Fruit fly (Drosophila melanogaster) whole organism, embryonic: ENCODE data around the gene CG16727.

Source experiments
- Asciz ChIP-seq: fragments of 200-800 bp; sonication (Bioruptor generic); optimal IDR thresholded peaks from 2 replicates; lab custom pipeline; 2017; ENCODE audit warnings: missing biosample characterization, mild to moderate bottlenecking, missing genetic modification characterization, missing genetic modification reagents
- B-H1 ChIP-seq: fragments of 200-800 bp; sonication (Bioruptor generic); IDR thresholded peaks from 3 replicates; pipeline ENCODE4 v1.3.6; 2022; ENCODE audit warnings: missing biosample characterization, missing genetic modification characterization
- CG10462 ChIP-seq: fragments of 200-800 bp; sonication (Bioruptor generic); optimal IDR thresholded peaks from 2 replicates; lab custom pipeline; 2016; ENCODE audit warnings: missing biosample characterization, missing genetic modification characterization
- CG11398 ChIP-seq: fragments of 200-800 bp; sonication (Bioruptor generic); optimal IDR thresholded peaks from 2 replicates; lab custom pipeline; 2016; ENCODE audit warnings: missing biosample characterization, missing genetic modification characterization
- CG11695 ChIP-seq: fragments of 200-800 bp; sonication (Bioruptor generic); IDR thresholded peaks from 3 replicates; pipeline ENCODE4 v1.3.6; 2022; ENCODE audit warnings: missing biosample characterization, missing genetic modification characterization
- CG16813 ChIP-seq: fragments of 200-800 bp; sonication (Bioruptor generic); IDR thresholded peaks from 3 replicates; pipeline ENCODE4 v1.3.6; 2022; ENCODE audit warnings: missing biosample characterization, missing genetic modification characterization; ENCODE audit not compliant: partially characterized antibody
- CG17912 ChIP-seq: fragments of 200-800 bp; sonication (Bioruptor generic); optimal IDR thresholded peaks from 2 replicates; lab custom pipeline; 2018; ENCODE audit warnings: missing biosample characterization, mild to moderate bottlenecking, missing genetic modification characterization
- CG31388 ChIP-seq: fragments of 200-800 bp; sonication (Bioruptor generic); optimal IDR thresholded peaks from 2 replicates; lab custom pipeline; 2016; ENCODE audit warnings: missing biosample characterization, missing genetic modification characterization
- CG32767 ChIP-seq: fragments of 200-800 bp; sonication (Bioruptor generic); IDR thresholded peaks from 2 replicates; pipeline ENCODE4 v1.3.6; 2022; ENCODE audit warnings: missing biosample characterization, missing genetic modification characterization
- CG5953 ChIP-seq: fragments of 200-800 bp; sonication (Bioruptor generic); IDR thresholded peaks from 2 replicates; pipeline ENCODE4 v1.3.6; 2022; ENCODE audit warnings: missing biosample characterization, missing genetic modification characterization
- CG6272 ChIP-seq: fragments of 200-800 bp; sonication (Bioruptor generic); IDR thresholded peaks from 2 replicates; pipeline ENCODE4 v1.3.6; 2022; ENCODE audit warnings: missing biosample characterization, missing genetic modification characterization
- CG7786 ChIP-seq: fragments of 200-800 bp; sonication (Bioruptor generic); optimal IDR thresholded peaks from 2 replicates; lab custom pipeline; 2016; ENCODE audit warnings: missing biosample characterization, missing genetic modification characterization
- CG8290 ChIP-seq, 3 experiments: fragments of 200-800 bp; sonication (Bioruptor generic); optimal IDR thresholded peaks; 2 replicates each; lab custom pipeline; 2016 to 2019; ENCODE audit warnings: missing biosample characterization in 3 of 3, missing genetic modification characterization in 3 of 3, mild to moderate bottlenecking in 2 of 3, moderate library complexity in 1 of 3
- Dip3 ChIP-seq: fragments of 200-800 bp; sonication (Bioruptor generic); optimal IDR thresholded peaks from 3 replicates; lab custom pipeline; 2016; ENCODE audit warnings: missing biosample characterization, missing genetic modification characterization
- Doc2 ChIP-seq: fragments of 200-800 bp; sonication (Bioruptor generic); IDR thresholded peaks from 2 replicates; pipeline ENCODE4 v1.3.6; 2022; ENCODE audit warnings: missing biosample characterization, missing genetic modification characterization
- Eip74EF ChIP-seq, 2 experiments: fragments of 200-800 bp in 1 of 2; fragments of >200 bp in 1 of 2; sonication (Bioruptor generic) in 1 of 2; optimal IDR thresholded peaks; 2 replicates each; lab custom pipeline; 2017 to 2019; ENCODE audit warnings: missing biosample characterization in 2 of 2, missing genetic modification characterization in 2 of 2, mild to moderate bottlenecking in 1 of 2, moderate library complexity in 1 of 2
- Ets97D ChIP-seq: fragments of 200-800 bp; sonication (Bioruptor generic); optimal IDR thresholded peaks from 3 replicates; lab custom pipeline; 2016; ENCODE audit warnings: missing biosample characterization, missing genetic modification characterization
- Hr51 ChIP-seq, 2 experiments: fragments of 200-800 bp; sonication (Bioruptor generic); optimal IDR thresholded peaks; 2 replicates in 1 of 2; 3 replicates in 1 of 2; lab custom pipeline; 2016 to 2018; ENCODE audit warnings: missing biosample characterization in 2 of 2, missing genetic modification characterization in 2 of 2, mild to moderate bottlenecking in 1 of 2, moderate library complexity in 1 of 2
- Jarid2 ChIP-seq: fragments of 200-800 bp; sonication (Bioruptor generic); optimal IDR thresholded peaks from 3 replicates; lab custom pipeline; 2017; ENCODE audit warnings: mild to moderate bottlenecking, missing biosample characterization, missing genetic modification reagents, missing genetic modification characterization
- Max ChIP-seq: fragments of 200-800 bp; sonication (Bioruptor generic); optimal IDR thresholded peaks from 2 replicates; lab custom pipeline; 2016; ENCODE audit warnings: missing biosample characterization, mild to moderate bottlenecking, missing genetic modification characterization
- Mes4 ChIP-seq: fragments of 200-800 bp; sonication (Bioruptor generic); optimal IDR thresholded peaks from 2 replicates; lab custom pipeline; 2016; ENCODE audit warnings: missing biosample characterization, missing genetic modification characterization
- Nf-YA ChIP-seq: fragments of 200-800 bp; sonication (Bioruptor generic); IDR thresholded peaks from 2 replicates; pipeline ENCODE4 v1.3.6; 2022; ENCODE audit warnings: missing biosample characterization, missing genetic modification characterization
- Optix ChIP-seq: fragments of 200-800 bp; sonication (Bioruptor generic); IDR thresholded peaks from 3 replicates; pipeline ENCODE4 v1.3.6; 2022; ENCODE audit warnings: missing biosample characterization, missing genetic modification characterization
- Sox102F ChIP-seq: fragments of 200-800 bp; sonication (Bioruptor generic); optimal IDR thresholded peaks from 2 replicates; lab custom pipeline; 2018; ENCODE audit warnings: missing biosample characterization, mild to moderate bottlenecking, missing genetic modification characterization, moderate library complexity
- Tbp ChIP-seq: fragments of >200 bp; optimal IDR thresholded peaks from 2 replicates; lab custom pipeline; 2018; ENCODE audit warnings: missing biosample characterization, missing genetic modification characterization
- Usf ChIP-seq: fragments of 200-800 bp; sonication (Bioruptor generic); optimal IDR thresholded peaks from 2 replicates; lab custom pipeline; 2017; ENCODE audit warnings: missing genotype, missing biosample characterization, missing genetic modification characterization
- bcd ChIP-seq: fragments of 200-800 bp; sonication (Bioruptor generic); optimal IDR thresholded peaks from 2 replicates; lab custom pipeline; 2017; ENCODE audit warnings: missing biosample characterization, mild to moderate bottlenecking, missing genetic modification characterization
- chif ChIP-seq, 2 experiments: fragments of 200-800 bp; sonication (Bioruptor generic); optimal IDR thresholded peaks; 3 replicates each; lab custom pipeline; 2016; ENCODE audit warnings: missing biosample characterization in 2 of 2, missing genetic modification characterization in 2 of 2
- corto ChIP-seq: fragments of 200-800 bp; sonication (Bioruptor generic); optimal IDR thresholded peaks from 2 replicates; lab custom pipeline; 2016; ENCODE audit warnings: missing biosample characterization, mild to moderate bottlenecking, missing genetic modification characterization, moderate library complexity
- dan ChIP-seq: fragments of 200-800 bp; sonication (Bioruptor generic); IDR thresholded peaks from 2 replicates; pipeline ENCODE4 v1.3.6; 2022; ENCODE audit warnings: missing biosample characterization, missing genetic modification characterization
- esg ChIP-seq: fragments of 200-800 bp; sonication (Bioruptor generic); conservative IDR thresholded peaks from 2 replicates; pipeline ENCODE4 v1.3.6; 2022; ENCODE audit warnings: missing biosample characterization, missing genetic modification characterization
- fd102C ChIP-seq: fragments of 200-800 bp; sonication (Bioruptor generic); optimal IDR thresholded peaks from 2 replicates; lab custom pipeline; 2018; ENCODE audit warnings: missing biosample characterization, mild to moderate bottlenecking, missing genetic modification characterization, moderate library complexity
- fd3F ChIP-seq: fragments of 200-800 bp; sonication (Bioruptor generic); optimal IDR thresholded peaks from 2 replicates; lab custom pipeline; 2018; ENCODE audit warnings: missing biosample characterization, mild to moderate bottlenecking, missing genetic modification characterization, moderate library complexity
- gcm2 ChIP-seq: fragments of 200-800 bp; sonication (Bioruptor generic); optimal IDR thresholded peaks from 2 replicates; lab custom pipeline; 2016; ENCODE audit warnings: missing biosample characterization, missing genetic modification characterization
- grau ChIP-seq: fragments of 200-800 bp; optimal IDR thresholded peaks from 3 replicates; lab custom pipeline; 2019; ENCODE audit warnings: missing biosample characterization, mild to moderate bottlenecking, missing genetic modification characterization, moderate library complexity
- gsb ChIP-seq: fragments of 200-800 bp; sonication (Bioruptor generic); IDR thresholded peaks from 2 replicates; pipeline ENCODE4 v1.3.6; 2022; ENCODE audit warnings: missing biosample characterization, missing genetic modification characterization
- hkb ChIP-seq, 2 experiments: fragments of 200-800 bp in 1 of 2; fragments of >200 bp in 1 of 2; sonication (Bioruptor generic) in 1 of 2; IDR thresholded peaks in 1 of 2; optimal IDR thresholded peaks in 1 of 2; 2 replicates each; pipeline versions ENCODE4 v1.3.6 to Lab custom; 2017 to 2022; ENCODE audit warnings: missing biosample characterization in 1 of 2, missing genetic modification characterization in 1 of 2
- maf-S ChIP-seq: fragments of 200-800 bp; sonication (Bioruptor generic); optimal IDR thresholded peaks from 2 replicates; lab custom pipeline; 2016; ENCODE audit warnings: missing biosample characterization, missing genetic modification characterization
- nau ChIP-seq: fragments of 200-800 bp; sonication (Bioruptor generic); optimal IDR thresholded peaks from 3 replicates; lab custom pipeline; 2017; ENCODE audit warnings: missing biosample characterization, mild to moderate bottlenecking, missing genetic modification characterization, missing genetic modification reagents
- tap ChIP-seq: fragments of 200-800 bp; optimal IDR thresholded peaks from 3 replicates; lab custom pipeline; 2019; ENCODE audit warnings: missing biosample characterization, mild to moderate bottlenecking, missing genetic modification characterization, moderate library complexity
- toy ChIP-seq: fragments of 200-800 bp; sonication (Bioruptor generic); IDR thresholded peaks from 2 replicates; pipeline ENCODE4 v1.3.6; 2022; ENCODE audit warnings: missing biosample characterization, missing genetic modification characterization
- ttk ChIP-seq: fragments of 200-800 bp; sonication (Bioruptor generic); IDR thresholded peaks from 2 replicates; pipeline ENCODE4 v2.1.2; 2022; ENCODE audit warnings: missing biosample characterization, missing genetic modification characterization

The CG16727 gene

DNA sequence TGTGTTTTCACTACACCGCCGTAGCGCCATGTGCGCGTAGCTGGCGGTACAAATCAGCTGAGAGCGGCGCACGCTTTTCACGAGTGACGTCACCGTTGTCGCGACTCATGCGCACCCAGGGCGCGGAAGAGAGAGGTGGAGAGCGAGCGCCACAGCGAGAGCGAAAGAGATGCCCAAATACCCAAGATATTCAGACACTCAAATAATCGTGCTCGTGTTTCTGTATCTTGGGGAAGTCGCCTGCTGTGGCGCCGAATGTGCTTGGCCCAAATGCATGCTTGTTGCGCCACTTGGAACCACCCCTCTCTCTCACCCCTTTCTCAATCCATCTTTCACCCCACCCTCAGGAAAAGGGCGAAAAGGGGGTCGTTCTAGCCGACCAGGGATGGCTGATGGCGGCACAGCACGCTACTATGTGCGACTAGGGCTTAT is 19.5 kb downstream of the CG16727 start, which contains the start of gene CG6231 (continued):
- TF ChIP-seq hkb (optimal IDR thresholded peaks at IDR 0.05; lab: Kevin White, UChicago) (no peak), hkb (GFP tag; IDR thresholded peaks at IDR 0.05; lab: Robert Waterston, UW) (no peak), Max (GFP tag; lab: Kevin White, UChicago) (no peak), Dip3 (GFP tag; lab: Kevin White, UChicago) (no peak), Usf (GFP tag; lab: Kevin White, UChicago) (no peak), Asciz (GFP tag; lab: Kevin White, UChicago) (no peak), esg (GFP tag; lab: Robert Waterston, UW) (no peak), grau (tag; lab: Kevin White, UChicago) (no peak), CG5953 (GFP tag; lab: Robert Waterston, UW) (no peak), CG8290 (GFP tag; optimal IDR thresholded peaks at IDR 0.05; lab: Kevin White, UChicago) (no peak), CG8290 (tag; optimal IDR thresholded peaks at IDR 0.05; lab: Kevin White, UChicago) (peak in 1 of 2 experiments; percentile 41), B-H1 (GFP tag; lab: Robert Waterston, UW) (no peak), CG11398 (GFP tag; lab: Kevin White, UChicago) (no peak), fd3F (no peak), dan (no peak), toy (no peak), CG31388 (no peak), CG7786 (GFP tag; lab: Kevin White, UChicago) (no peak), Tbp (GFP tag; lab: Kevin White, UChicago) (no peak), Nf-YA (GFP tag; lab: Robert Waterston, UW) (no peak; the same call in 1 of the 2 replicates), gsb (GFP tag; lab: Robert Waterston, UW) (no peak), ttk (GFP tag; lab: Robert Waterston, UW) (peak; percentile 80), Optix (no peak), Jarid2 (GFP tag; lab: Kevin White, UChicago) (no peak), CG17912 (GFP tag; lab: Kevin White, UChicago) (no peak), CG32767 (peak; percentile 54; the same call in 1 of the 2 replicates), CG11695 (GFP tag; lab: Robert Waterston, UW) (no peak), CG6272 (GFP tag; lab: Robert Waterston, UW) (no peak), CG10462 (GFP tag; lab: Kevin White, UChicago) (no peak), gcm2 (GFP tag; lab: Kevin White, UChicago) (no peak), Mes4 (GFP tag; lab: Kevin White, UChicago) (no peak), tap (tag; lab: Kevin White, UChicago) (no peak), Sox102F (GFP tag; lab: Kevin White, UChicago) (no peak), maf-S (GFP tag; lab: Kevin White, UChicago) (no peak), corto (GFP tag; lab: Kevin White, UChicago) (no peak), Hr51 (GFP tag; optimal IDR thresholded peaks at IDR 0.05; lab: Kevin White, UChicago) (no peak), bcd (GFP tag; lab: Kevin White, UChicago) (no peak), CG16813 (GFP tag; lab: Robert Waterston, UW) (peak; percentile 35; the same call in 1 of the 3 replicates), Doc2 (GFP tag; lab: Robert Waterston, UW) (no peak), Ets97D (GFP tag; lab: Kevin White, UChicago) (no peak), chif (GFP tag; optimal IDR thresholded peaks at IDR 0.05; lab: Kevin White, UChicago) (no peak), nau (no peak), fd102C (no peak), Eip74EF (GFP tag; optimal IDR thresholded peaks at IDR 0.05; lab: Kevin White, UChicago) (peak in 1 of 2 experiments; percentile 5)
- TF ChIP-seq, all 482 proteins: peak for 65
